Worm (Caenorhabditis elegans) whole organism, L2 larva: ENCODE results near the gene frpr-6.

Experiments used
- C34F6.9 ChIP-seq: fragments of 150-350 bp; optimal IDR thresholded peaks from 2 replicates; lab custom pipeline; 2014; ENCODE audit warnings: missing biosample characterization, missing genetic modification characterization
- F13H6.1 ChIP-seq: sonication (generic microtip); optimal IDR thresholded peaks from 2 replicates; lab custom pipeline; 2016; ENCODE audit warnings: missing genetic modification characterization, missing compliant biosample characterization
- R02D3.7 ChIP-seq: fragments of 150-350 bp; optimal IDR thresholded peaks from 2 replicates; lab custom pipeline; 2014; ENCODE audit warnings: missing biosample characterization, missing genetic modification characterization
- Y55F3AM.14 ChIP-seq: fragments of 200-800 bp; sonication (Bioruptor generic); optimal IDR thresholded peaks from 2 replicates; lab custom pipeline; 2018; ENCODE audit warnings: mild to moderate bottlenecking, missing genetic modification characterization, missing compliant biosample characterization
- ZK546.5 ChIP-seq: sonication (generic microtip); optimal IDR thresholded peaks from 2 replicates; lab custom pipeline; 2017; ENCODE audit warnings: missing biosample characterization, missing genetic modification characterization
- alr-1 ChIP-seq: fragments of 150-350 bp; optimal IDR thresholded peaks from 2 replicates; lab custom pipeline; 2014; ENCODE audit warnings: missing biosample characterization, missing genetic modification characterization
- aly-2 ChIP-seq: fragments of 150-350 bp; optimal IDR thresholded peaks from 2 replicates; lab custom pipeline; 2014; ENCODE audit warnings: missing biosample characterization, missing genetic modification characterization
- ama-1 ChIP-seq: fragments of 150-350 bp; optimal IDR thresholded peaks from 2 replicates; lab custom pipeline; 2018; ENCODE audit warnings: inconsistent platforms
- ceh-16 ChIP-seq: fragments of 150-350 bp; optimal IDR thresholded peaks from 2 replicates; lab custom pipeline; 2014; ENCODE audit warnings: missing biosample characterization, missing genetic modification characterization
- ceh-82 ChIP-seq: fragments of 150-350 bp; optimal IDR thresholded peaks from 2 replicates; lab custom pipeline; 2014; ENCODE audit warnings: missing biosample characterization, missing genetic modification characterization
- crh-2 ChIP-seq: sonication (generic microtip); optimal IDR thresholded peaks from 2 replicates; lab custom pipeline; 2017; ENCODE audit warnings: missing biosample characterization, missing genetic modification characterization
- dmd-4 ChIP-seq: sonication (generic microtip); optimal IDR thresholded peaks from 2 replicates; lab custom pipeline; 2017; ENCODE audit warnings: missing biosample characterization, missing genetic modification characterization
- egl-27 ChIP-seq: sonication (generic microtip); optimal IDR thresholded peaks from 3 replicates; lab custom pipeline; 2017; ENCODE audit warnings: missing biosample characterization, missing genetic modification reagents, missing genetic modification characterization
- elt-1 ChIP-seq: fragments of 150-350 bp; optimal IDR thresholded peaks from 2 replicates; lab custom pipeline; 2014; ENCODE audit warnings: missing biosample characterization, missing genetic modification characterization
- elt-3 ChIP-seq: sonication (generic microtip); optimal IDR thresholded peaks from 2 replicates; lab custom pipeline; 2017; ENCODE audit warnings: missing biosample characterization, missing genetic modification characterization
- fos-1 ChIP-seq: fragments of 150-350 bp; optimal IDR thresholded peaks from 2 replicates; lab custom pipeline; 2014; ENCODE audit warnings: missing biosample characterization, missing genetic modification characterization
- gmeb-1 ChIP-seq: fragments of 150-350 bp; optimal IDR thresholded peaks from 2 replicates; lab custom pipeline; 2014; ENCODE audit warnings: missing biosample characterization, missing genetic modification characterization
- lin-11 ChIP-seq: fragments of 150-350 bp; sonication (generic microtip); optimal IDR thresholded peaks from 2 replicates; lab custom pipeline; 2014; ENCODE audit warnings: missing biosample characterization, missing genetic modification characterization, inconsistent platforms, mixed read lengths
- lin-13 ChIP-seq: fragments of 150-350 bp; optimal IDR thresholded peaks from 2 replicates; lab custom pipeline; 2014; ENCODE audit warnings: missing biosample characterization, missing genetic modification reagents, missing genetic modification characterization
- lin-39 ChIP-seq: fragments of 150-350 bp; optimal IDR thresholded peaks from 2 replicates; lab custom pipeline; 2014; ENCODE audit warnings: missing biosample characterization, missing genetic modification reagents, missing genetic modification characterization
- lsy-2 ChIP-seq, 2 experiments: fragments of 150-350 bp in 1 of 2; sonication (generic microtip) in 1 of 2; optimal IDR thresholded peaks; 2 replicates each; lab custom pipeline; 2014 to 2017; ENCODE audit warnings: missing biosample characterization in 2 of 2, missing genetic modification characterization in 2 of 2
- mab-5 ChIP-seq: fragments of 150-350 bp; optimal IDR thresholded peaks from 2 replicates; lab custom pipeline; 2014; ENCODE audit warnings: missing biosample characterization, missing genetic modification characterization
- mbf-1 ChIP-seq: sonication (generic microtip); optimal IDR thresholded peaks from 2 replicates; lab custom pipeline; 2017; ENCODE audit warnings: missing biosample characterization, missing genetic modification characterization
- mdl-1 ChIP-seq, 2 experiments: fragments of 150-350 bp in 1 of 2; sonication (generic microtip) in 1 of 2; optimal IDR thresholded peaks; 2 replicates each; lab custom pipeline; 2017; ENCODE audit warnings: missing biosample characterization in 2 of 2, missing genetic modification characterization in 2 of 2
- nhr-10 ChIP-seq: sonication (generic microtip); optimal IDR thresholded peaks from 2 replicates; lab custom pipeline; 2017; ENCODE audit warnings: missing biosample characterization, missing genetic modification characterization
- nhr-11 ChIP-seq: fragments of 150-350 bp; optimal IDR thresholded peaks from 2 replicates; lab custom pipeline; 2014; ENCODE audit warnings: missing biosample characterization, missing genetic modification characterization
- nhr-12 ChIP-seq: fragments of 150-350 bp; optimal IDR thresholded peaks from 2 replicates; lab custom pipeline; 2014; ENCODE audit warnings: missing biosample characterization, missing genetic modification characterization
- nhr-129 ChIP-seq: fragments of 150-350 bp; optimal IDR thresholded peaks from 2 replicates; lab custom pipeline; 2014; ENCODE audit warnings: missing biosample characterization, missing genetic modification characterization
- nhr-21 ChIP-seq: fragments of 150-350 bp; optimal IDR thresholded peaks from 2 replicates; lab custom pipeline; 2014; ENCODE audit warnings: missing biosample characterization, missing genetic modification characterization
- nhr-23 ChIP-seq: fragments of 150-350 bp; optimal IDR thresholded peaks from 2 replicates; lab custom pipeline; 2014; ENCODE audit warnings: missing biosample characterization, missing genetic modification reagents, missing genetic modification characterization
- nhr-237 ChIP-seq: fragments of 150-350 bp; optimal IDR thresholded peaks from 2 replicates; lab custom pipeline; 2014; ENCODE audit warnings: missing biosample characterization, missing genetic modification characterization
- nhr-25 ChIP-seq: fragments of 150-350 bp; sonication (generic microtip); optimal IDR thresholded peaks from 3 replicates; lab custom pipeline; 2014; ENCODE audit warnings: missing biosample characterization, missing genetic modification characterization
- nhr-6 ChIP-seq: fragments of 150-350 bp; optimal IDR thresholded peaks from 2 replicates; lab custom pipeline; 2014; ENCODE audit warnings: missing biosample characterization, missing genetic modification characterization
- nhr-77 ChIP-seq: fragments of 150-350 bp; optimal IDR thresholded peaks from 2 replicates; lab custom pipeline; 2014; ENCODE audit warnings: missing biosample characterization, missing genetic modification characterization
- peb-1 ChIP-seq: fragments of 150-350 bp; optimal IDR thresholded peaks from 2 replicates; lab custom pipeline; 2014; ENCODE audit warnings: missing biosample characterization, missing genetic modification characterization
- sem-4 ChIP-seq: fragments of 150-350 bp; optimal IDR thresholded peaks from 2 replicates; lab custom pipeline; 2014; ENCODE audit warnings: missing biosample characterization, missing genetic modification reagents, missing genetic modification characterization
- skn-1 ChIP-seq: sonication (generic microtip); optimal IDR thresholded peaks from 2 replicates; lab custom pipeline; 2017; ENCODE audit warnings: missing biosample characterization, missing genetic modification characterization
- sma-3 ChIP-seq: sonication (generic microtip); optimal IDR thresholded peaks from 2 replicates; lab custom pipeline; 2016; ENCODE audit warnings: missing genetic modification reagents, missing genetic modification characterization, missing compliant biosample characterization
- sma-9 ChIP-seq, 2 experiments: fragments of 150-350 bp in 1 of 2; sonication (generic microtip) in 1 of 2; optimal IDR thresholded peaks; 2 replicates each; lab custom pipeline; 2014 to 2016; ENCODE audit warnings: missing genetic modification characterization in 2 of 2, mild to moderate bottlenecking in 1 of 2, missing biosample characterization in 1 of 2, missing compliant biosample characterization in 1 of 2, missing genetic modification reagents in 1 of 2, moderate library complexity in 1 of 2
- snpc-4 ChIP-seq: fragments of 150-350 bp; optimal IDR thresholded peaks from 2 replicates; lab custom pipeline; 2014; ENCODE audit warnings: missing biosample characterization, missing genetic modification characterization
- unc-39 ChIP-seq: fragments of 150-350 bp; optimal IDR thresholded peaks from 2 replicates; lab custom pipeline; 2014; ENCODE audit warnings: missing biosample characterization, missing genetic modification characterization
- unc-55 ChIP-seq: fragments of 150-350 bp; sonication (generic microtip); optimal IDR thresholded peaks from 3 replicates; lab custom pipeline; 2014; ENCODE audit warnings: missing biosample characterization, missing genetic modification reagents, missing genetic modification characterization
- unc-62 ChIP-seq: fragments of 150-350 bp; optimal IDR thresholded peaks from 2 replicates; lab custom pipeline; 2014; ENCODE audit warnings: missing biosample characterization, missing genetic modification reagents, missing genetic modification characterization
- zag-1 ChIP-seq: fragments of 150-350 bp; optimal IDR thresholded peaks from 2 replicates; lab custom pipeline; 2014; ENCODE audit warnings: missing biosample characterization, missing genetic modification characterization
- ztf-1 ChIP-seq: fragments of 200-800 bp; sonication (Bioruptor generic); conservative IDR thresholded peaks from 2 replicates; pipeline ENCODE4 v1.3.6; 2022; ENCODE audit warnings: missing genetic modification characterization, missing compliant biosample characterization
- ztf-11 ChIP-seq: sonication (generic microtip); optimal IDR thresholded peaks from 2 replicates; lab custom pipeline; 2017; ENCODE audit warnings: missing biosample characterization, missing genetic modification characterization
- ztf-4 ChIP-seq: fragments of 150-350 bp; optimal IDR thresholded peaks from 2 replicates; lab custom pipeline; 2014; ENCODE audit warnings: missing biosample characterization, missing genetic modification characterization

Gene frpr-6

ce11 chrV:9081410-9081809 is 19.6 kb downstream of the frpr-6 start:
- TF ChIP-seq nhr-129 (tag; lab: Kevin White, UChicago), result no peak
- no peak for TF ChIP-seq mdl-1 (tag; optimal IDR thresholded peaks at IDR 0.05; lab: Kevin White, UChicago)
- TF ChIP-seq elt-3 (tag; lab: Kevin White, UChicago), result no peak
- peak; percentile 22 for TF ChIP-seq F13H6.1 (tag; lab: Kevin White, UChicago)
- no peak for TF ChIP-seq lin-11
- no peak for TF ChIP-seq zag-1 (tag; lab: Kevin White, UChicago)
- TF ChIP-seq unc-55 (GFP tag; lab: Kevin White, UChicago), result no peak
- TF ChIP-seq fos-1 (tag; lab: Kevin White, UChicago), result peak; percentile 61
- TF ChIP-seq crh-2, result peak; percentile 21
- no peak for TF ChIP-seq sma-3
- TF ChIP-seq lin-39 (tag; lab: Kevin White, UChicago), result no peak
- TF ChIP-seq nhr-21, result no peak
- no peak for TF ChIP-seq sem-4 (tag; lab: Kevin White, UChicago)
- no peak for TF ChIP-seq Y55F3AM.14 (GFP tag; lab: Kevin White, UChicago)

- TF ChIP-seq peb-1 (no peak), gmeb-1 (tag; lab: Kevin White, UChicago) (peak; percentile 39), mdl-1 (tag; optimal IDR thresholded peaks at IDR 0.05; lab: Kevin White, UChicago) (peak in 1 of 2 experiments; percentile 51), sma-9 (GFP tag; optimal IDR thresholded peaks at IDR 0.05; lab: Kevin White, UChicago) (peak; percentile 88), sma-9 (tag; optimal IDR thresholded peaks at IDR 0.05; lab: Kevin White, UChicago) (no peak), fos-1 (tag; lab: Kevin White, UChicago) (peak; percentile 72), crh-2 (peak; percentile 51), F13H6.1 (tag; lab: Kevin White, UChicago) (peak; percentile 79), lin-11 (no peak), nhr-129 (tag; lab: Kevin White, UChicago) (peak; percentile 53), elt-1 (no peak)
These were observed 21.0 kb downstream of the frpr-6 start for ce11 chrV:9079965-9080432.

- TF ChIP-seq nhr-23 (tag; lab: Kevin White, UChicago) (no peak), peb-1 (no peak), fos-1 (tag; lab: Kevin White, UChicago) (peak; percentile 83), mab-5 (tag; lab: Kevin White, UChicago) (no peak), zag-1 (tag; lab: Kevin White, UChicago) (no peak), unc-55 (GFP tag; lab: Kevin White, UChicago) (no peak), nhr-11 (tag; lab: Kevin White, UChicago) (no peak), F13H6.1 (tag; lab: Kevin White, UChicago) (peak; percentile 57), snpc-4 (tag; lab: Kevin White, UChicago) (no peak), ztf-4 (tag; lab: Kevin White, UChicago) (no peak), nhr-6 (tag; lab: Kevin White, UChicago) (no peak), unc-39 (tag; lab: Kevin White, UChicago) (no peak), ceh-82 (tag; lab: Kevin White, UChicago) (no peak), Y55F3AM.14 (GFP tag; lab: Kevin White, UChicago) (no peak), lin-11 (no peak), nhr-77 (tag; lab: Kevin White, UChicago) (no peak), ceh-16 (tag; lab: Kevin White, UChicago) (no peak), nhr-237 (no peak), elt-3 (tag; lab: Kevin White, UChicago) (no peak), ztf-11 (tag; lab: Kevin White, UChicago) (no peak), mbf-1 (no peak), C34F6.9 (tag; lab: Kevin White, UChicago) (no peak), lin-13 (GFP tag; lab: Kevin White, UChicago) (no peak), lsy-2 (tag; optimal IDR thresholded peaks at IDR 0.05; lab: Kevin White, UChicago) (no peak), alr-1 (tag; lab: Kevin White, UChicago) (no peak), lin-39 (tag; lab: Kevin White, UChicago) (no peak), sem-4 (tag; lab: Kevin White, UChicago) (no peak), dmd-4 (tag; lab: Kevin White, UChicago) (no peak), ztf-1 (GFP tag; lab: Robert Waterston, UW) (no peak), aly-2 (tag; lab: Kevin White, UChicago) (no peak), sma-3 (no peak), ama-1 (lab: Kevin White, UChicago) (no peak), nhr-25 (tag; lab: Kevin White, UChicago) (peak; percentile 12), egl-27 (tag; lab: Kevin White, UChicago) (peak; percentile 3), skn-1 (tag; lab: Kevin White, UChicago) (peak; percentile 42), mdl-1 (tag; optimal IDR thresholded peaks at IDR 0.05; lab: Kevin White, UChicago) (peak in 1 of 2 experiments; percentile 10), nhr-10 (tag; lab: Kevin White, UChicago) (no peak), unc-62 (no peak), R02D3.7 (no peak), elt-1 (no peak), ZK546.5 (tag; lab: Kevin White, UChicago) (no peak), sma-9 (GFP tag; optimal IDR thresholded peaks at IDR 0.05; lab: Kevin White, UChicago) (peak; percentile 48), sma-9 (tag; optimal IDR thresholded peaks at IDR 0.05; lab: Kevin White, UChicago) (no peak), nhr-12 (tag; lab: Kevin White, UChicago) (no peak)
These were observed 22.0 kb downstream of the frpr-6 start for ce11 chrV:9078815-9079525.
